Worm (Caenorhabditis elegans) whole organism, L4 larva: ENCODE measurements around the gene dif-1.

Experiments
- D1046.2 ChIP-seq: fragments of 200-800 bp; sonication (Bioruptor generic); IDR thresholded peaks from 2 replicates; pipeline ENCODE4 v1.3.6; 2022; ENCODE audit warnings: missing genetic modification characterization, missing compliant biosample characterization
- F10B5.3 ChIP-seq: sonication (generic microtip); optimal IDR thresholded peaks from 2 replicates; lab custom pipeline; 2016; ENCODE audit warnings: mild to moderate bottlenecking, missing genetic modification characterization, missing compliant biosample characterization
- F49E8.2 ChIP-seq: sonication (generic microtip); optimal IDR thresholded peaks from 2 replicates; lab custom pipeline; 2016; ENCODE audit warnings: missing compliant biosample characterization, mild to moderate bottlenecking, missing genetic modification characterization, borderline replicate concordance
- R02D3.7 ChIP-seq: fragments of 150-350 bp; sonication (generic microtip); optimal IDR thresholded peaks from 3 replicates; lab custom pipeline; 2014; ENCODE audit warnings: missing biosample characterization, missing genetic modification characterization
- T20F7.1 ChIP-seq: fragments of 200-800 bp; sonication (Bioruptor generic); optimal IDR thresholded peaks from 2 replicates; lab custom pipeline; 2018; ENCODE audit warnings: mild to moderate bottlenecking, missing genetic modification characterization, missing compliant biosample characterization
- Y48G9A.11 ChIP-seq: fragments of 200-800 bp; sonication (Bioruptor generic); IDR thresholded peaks from 2 replicates; pipeline ENCODE4 v1.3.6; 2022; ENCODE audit warnings: missing genetic modification reagents, missing genetic modification characterization, missing compliant biosample characterization
- Y5F2A.4 ChIP-seq: fragments of 200-800 bp; sonication (Bioruptor generic); optimal IDR thresholded peaks from 2 replicates; lab custom pipeline; 2018; ENCODE audit warnings: mild to moderate bottlenecking, missing genetic modification characterization, missing compliant biosample characterization
- Y75B8A.6 ChIP-seq: fragments of 200-800 bp; sonication (Bioruptor generic); IDR thresholded peaks from 2 replicates; pipeline ENCODE4 v1.3.6; 2022; ENCODE audit warnings: missing genetic modification reagents, missing genetic modification characterization, missing compliant biosample characterization
- aha-1 ChIP-seq: fragments of 150-350 bp; peaks from one replicate; lab custom pipeline; 2014; ENCODE audit warnings: missing biosample characterization, missing genetic modification characterization
- arid-1 ChIP-seq: fragments of 200-800 bp; sonication (Bioruptor generic); conservative IDR thresholded peaks from 2 replicates; pipeline ENCODE4 v1.3.6; 2022; ENCODE audit warnings: missing genetic modification reagents, missing genetic modification characterization, missing compliant biosample characterization
- attf-4 ChIP-seq: sonication (generic microtip); optimal IDR thresholded peaks from 3 replicates; lab custom pipeline; 2017; ENCODE audit warnings: missing biosample characterization, missing genetic modification characterization
- ceh-20 ChIP-seq: fragments of 200-800 bp; sonication (Bioruptor generic); IDR thresholded peaks from 2 replicates; pipeline ENCODE4 v1.3.6; 2022; ENCODE audit warnings: missing genetic modification reagents, missing genetic modification characterization, missing compliant biosample characterization
- ceh-32 ChIP-seq: sonication (generic microtip); optimal IDR thresholded peaks from 2 replicates; lab custom pipeline; 2016; ENCODE audit warnings: mild to moderate bottlenecking, missing genetic modification characterization, missing compliant biosample characterization; ENCODE audit not compliant: poor library complexity
- ceh-44 ChIP-seq: fragments of 200-800 bp; sonication (Bioruptor generic); IDR thresholded peaks from 2 replicates; pipeline ENCODE4 v1.3.6; 2022; ENCODE audit warnings: missing genetic modification reagents, missing genetic modification characterization, missing compliant biosample characterization
- ces-1 ChIP-seq: fragments of 150-350 bp; sonication (generic microtip); optimal IDR thresholded peaks from 4 replicates; lab custom pipeline; 2014; ENCODE audit warnings: missing biosample characterization, missing genetic modification reagents, missing genetic modification characterization
- daf-16 ChIP-seq, 3 experiments: sonication (generic microtip); optimal IDR thresholded peaks; 2 replicates each; lab custom pipeline; 2016 to 2017; ENCODE audit warnings: missing genetic modification characterization in 3 of 3, missing genetic modification reagents in 3 of 3, mild to moderate bottlenecking in 2 of 3, missing compliant biosample characterization in 2 of 3, missing biosample characterization in 1 of 3, moderate library complexity in 1 of 3
- daf-19 ChIP-seq: fragments of 200-800 bp; sonication (Bioruptor generic); conservative IDR thresholded peaks from 2 replicates; pipeline ENCODE4 v1.3.6; 2022; ENCODE audit warnings: missing genetic modification characterization, missing compliant biosample characterization
- daf-8 ChIP-seq: fragments of 200-800 bp; sonication (Bioruptor generic); IDR thresholded peaks from 2 replicates; pipeline ENCODE4 v1.3.6; 2022; ENCODE audit warnings: missing genetic modification characterization, missing compliant biosample characterization
- dmd-8 ChIP-seq: fragments of 200-800 bp; sonication (Bioruptor generic); IDR thresholded peaks from 2 replicates; pipeline ENCODE4 v1.3.6; 2022; ENCODE audit warnings: missing genetic modification characterization, missing compliant biosample characterization
- egl-27 ChIP-seq: sonication (generic microtip); optimal IDR thresholded peaks from 3 replicates; lab custom pipeline; 2017; ENCODE audit warnings: missing biosample characterization, missing genetic modification reagents, missing genetic modification characterization
- fkh-10 ChIP-seq: fragments of 150-350 bp; optimal IDR thresholded peaks from 2 replicates; lab custom pipeline; 2014; ENCODE audit warnings: missing biosample characterization, missing genetic modification reagents, missing genetic modification characterization
- lim-7 ChIP-seq: fragments of 200-800 bp; sonication (Bioruptor generic); IDR thresholded peaks from 2 replicates; pipeline ENCODE4 v1.3.6; 2022; ENCODE audit warnings: missing genetic modification characterization, missing compliant biosample characterization
- lin-15B ChIP-seq: fragments of 150-350 bp; sonication (generic microtip); optimal IDR thresholded peaks from 3 replicates; lab custom pipeline; 2014; ENCODE audit warnings: missing biosample characterization, missing genetic modification characterization
- lin-29 ChIP-seq: fragments of 200-800 bp; sonication (Bioruptor generic); IDR thresholded peaks from 2 replicates; pipeline ENCODE4 v1.3.6; 2022; ENCODE audit warnings: missing genetic modification reagents, missing genetic modification characterization, missing compliant biosample characterization
- lin-38 ChIP-seq: fragments of 200-800 bp; sonication (Bioruptor generic); IDR thresholded peaks from 2 replicates; pipeline ENCODE4 v1.3.6; 2022; ENCODE audit warnings: missing genetic modification reagents, missing genetic modification characterization, missing compliant biosample characterization
- madf-9 ChIP-seq: fragments of 200-800 bp; sonication (Bioruptor generic); conservative IDR thresholded peaks from 2 replicates; pipeline ENCODE4 v1.3.6; 2022; ENCODE audit warnings: missing genetic modification reagents, missing genetic modification characterization, missing compliant biosample characterization
- mdt-29 ChIP-seq: fragments of 200-800 bp; sonication (Bioruptor generic); IDR thresholded peaks from 2 replicates; pipeline ENCODE4 v1.3.6; 2022; ENCODE audit warnings: missing genetic modification reagents, missing genetic modification characterization, missing compliant biosample characterization
- mxl-3 ChIP-seq: fragments of 200-800 bp; sonication (Bioruptor generic); optimal IDR thresholded peaks from 2 replicates; lab custom pipeline; 2018; ENCODE audit warnings: mild to moderate bottlenecking, missing genetic modification characterization, missing compliant biosample characterization
- nhr-11 ChIP-seq: fragments of 150-350 bp; optimal IDR thresholded peaks from 2 replicates; lab custom pipeline; 2014; ENCODE audit warnings: missing biosample characterization, missing genetic modification characterization
- nhr-237 ChIP-seq: sonication (generic microtip); optimal IDR thresholded peaks from 2 replicates; lab custom pipeline; 2017; ENCODE audit warnings: missing biosample characterization, missing genetic modification characterization
- nhr-25 ChIP-seq: sonication (generic microtip); optimal IDR thresholded peaks from 2 replicates; lab custom pipeline; 2017; ENCODE audit warnings: missing genetic modification characterization, mild to moderate bottlenecking, missing compliant biosample characterization, antibody characterized with exemption, moderate library complexity, borderline replicate concordance; ENCODE audit not compliant: insufficient read depth
- nhr-42 ChIP-seq: fragments of 200-800 bp; sonication (Bioruptor generic); IDR thresholded peaks from 2 replicates; pipeline ENCODE4 v1.3.6; 2022; ENCODE audit warnings: missing genetic modification characterization, missing compliant biosample characterization
- nhr-6 ChIP-seq: fragments of 150-350 bp; optimal IDR thresholded peaks from 2 replicates; lab custom pipeline; 2014; ENCODE audit warnings: missing biosample characterization, missing genetic modification characterization
- php-3 ChIP-seq: fragments of 200-800 bp; sonication (Bioruptor generic); IDR thresholded peaks from 2 replicates; pipeline ENCODE4 v1.3.6; 2022; ENCODE audit warnings: missing genetic modification reagents, missing genetic modification characterization, missing compliant biosample characterization
- rbr-2 ChIP-seq: sonication (generic microtip); optimal IDR thresholded peaks from 2 replicates; lab custom pipeline; 2016; ENCODE audit warnings: missing genotype, missing genetic modification characterization, missing compliant biosample characterization
- saeg-2 ChIP-seq: fragments of 200-800 bp; sonication (Bioruptor generic); IDR thresholded peaks from 2 replicates; pipeline ENCODE4 v1.3.6; 2022; ENCODE audit warnings: missing genetic modification reagents, missing genetic modification characterization, missing compliant biosample characterization
- snpc-1.2 ChIP-seq: fragments of 200-800 bp; sonication (Bioruptor generic); IDR thresholded peaks from 2 replicates; pipeline ENCODE4 v1.3.6; 2022; ENCODE audit warnings: missing genetic modification reagents, missing genetic modification characterization, missing compliant biosample characterization
- spr-3 ChIP-seq: fragments of 200-800 bp; sonication (Bioruptor generic); optimal IDR thresholded peaks from 2 replicates; lab custom pipeline; 2018; ENCODE audit warnings: mild to moderate bottlenecking, missing genetic modification characterization, missing compliant biosample characterization
- unc-62 ChIP-seq, 3 experiments: fragments of 150-350 bp in 1 of 3; sonication (generic microtip); optimal IDR thresholded peaks in 2 of 3; peaks in 1 of 3; 1 replicate in 1 of 3; 2 replicates in 2 of 3; lab custom pipeline; 2014 to 2017; ENCODE audit warnings: missing biosample characterization in 3 of 3, missing genetic modification characterization in 3 of 3, missing genetic modification reagents in 3 of 3, missing genotype in 1 of 3
- zfp-3 ChIP-seq: fragments of 200-800 bp; sonication (Bioruptor generic); conservative IDR thresholded peaks from 2 replicates; pipeline ENCODE4 v1.3.6; 2022; ENCODE audit warnings: missing genetic modification reagents, missing genetic modification characterization, missing compliant biosample characterization
- zip-11 ChIP-seq: fragments of 200-800 bp; sonication (Bioruptor generic); IDR thresholded peaks from 2 replicates; pipeline ENCODE4 v1.3.6; 2022; ENCODE audit warnings: missing genetic modification characterization, missing compliant biosample characterization

Gene dif-1

DNA sequence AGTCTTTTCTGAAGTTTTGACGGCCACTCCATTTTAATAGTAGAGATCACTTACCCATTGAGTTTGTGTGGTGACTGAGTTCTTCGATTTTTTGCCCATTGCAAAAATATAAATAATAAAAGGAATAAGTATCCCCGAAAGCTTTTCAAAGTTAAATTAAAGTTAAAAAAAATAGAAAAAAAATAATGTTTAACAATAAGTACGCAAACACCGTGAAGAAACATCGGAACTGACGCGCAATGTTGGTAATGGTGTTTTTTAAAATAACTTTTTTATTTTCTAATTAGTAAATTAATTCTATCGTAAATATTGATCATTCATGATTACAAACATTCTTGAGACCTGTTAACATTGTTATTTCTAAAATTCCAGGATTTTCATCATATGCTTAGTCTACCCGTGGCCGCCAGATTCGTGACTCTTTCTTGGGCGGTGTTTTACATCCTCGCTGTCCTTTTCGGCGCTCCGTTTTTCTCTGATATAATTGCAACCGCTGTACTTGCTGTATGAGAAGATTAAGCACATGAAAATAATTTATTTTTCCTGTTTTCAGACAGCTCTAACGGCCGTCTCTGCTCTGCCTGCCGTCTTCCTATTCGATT, 3.6 kb upstream of the dif-1 start, which contains the start of the genes F49E8.7, F49E8.8 and nprl-2 (continued):
- TF ChIP-seq nhr-25 (tag; lab: Kevin White, UChicago) (no peak), nhr-6 (tag; lab: Kevin White, UChicago) (no peak), daf-8 (GFP tag; lab: Robert Waterston, UW) (no peak)

DNA sequence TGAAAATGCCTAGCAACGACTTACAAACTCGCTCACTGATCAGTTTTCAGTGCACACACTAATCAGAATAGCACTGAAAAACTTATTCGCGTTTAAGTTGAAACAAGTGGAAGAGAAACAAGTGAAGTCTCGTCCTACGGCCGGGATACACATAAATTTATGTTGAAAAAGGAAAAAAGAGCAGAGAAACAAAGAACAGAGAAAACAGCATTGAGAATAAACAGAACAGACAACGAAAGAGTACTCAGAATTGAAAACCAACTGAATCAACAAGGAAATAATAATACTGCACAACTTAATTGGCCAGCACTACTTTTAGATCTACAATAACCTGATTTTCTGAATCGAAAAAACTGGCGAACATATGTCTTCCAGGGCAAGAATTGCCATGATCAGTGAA, 1.5 kb upstream of the dif-1 start, which contains the start of gene F49E8.6:
F49E8.6 (minus strand) TSS at position 317 of the 400 bp plus-strand sequence.
- TF ChIP-seq nhr-11 (tag; lab: Kevin White, UChicago) (peak; percentile 40), daf-19 (GFP tag; lab: Robert Waterston, UW) (no peak), nhr-237 (tag; lab: Kevin White, UChicago) (no peak), aha-1 (tag; lab: Kevin White, UChicago) (peak; percentile 46), ces-1 (GFP tag; lab: Kevin White, UChicago) (no peak), rbr-2 (tag; lab: Kevin White, UChicago) (no peak)

DNA sequence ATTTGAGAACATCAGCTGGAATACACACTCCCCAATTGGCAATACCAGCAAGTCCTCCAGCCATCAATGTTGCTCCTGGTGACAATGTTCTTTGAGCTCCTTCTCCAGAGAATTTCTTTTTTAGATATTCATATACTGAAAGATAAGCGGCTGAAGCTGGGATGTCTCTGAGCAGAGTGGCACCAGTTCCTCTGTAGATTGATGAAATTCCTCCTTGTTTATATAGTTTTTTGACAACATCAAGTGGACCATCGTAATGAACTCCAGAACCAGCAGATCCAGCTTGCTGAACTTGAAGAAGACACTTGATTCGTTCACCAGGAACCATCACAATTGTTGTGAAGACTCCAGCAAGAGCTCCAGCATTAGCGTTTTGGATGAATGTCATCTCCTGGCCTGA, 708 bp downstream of the dif-1 start:
- TF ChIP-seq unc-62 (GFP tag; optimal IDR thresholded peaks at IDR 0.05 in 1 of 2; lab: Kevin White, UChicago), result peak in 1 of 2 experiments; percentile 74
- no peak for TF ChIP-seq unc-62 (tag; optimal IDR thresholded peaks at IDR 0.05; lab: Kevin White, UChicago)
- TF ChIP-seq D1046.2, result no peak
- TF ChIP-seq egl-27 (tag; lab: Kevin White, UChicago), result no peak
- TF ChIP-seq aha-1 (tag; lab: Kevin White, UChicago), result peak; percentile 70

DNA sequence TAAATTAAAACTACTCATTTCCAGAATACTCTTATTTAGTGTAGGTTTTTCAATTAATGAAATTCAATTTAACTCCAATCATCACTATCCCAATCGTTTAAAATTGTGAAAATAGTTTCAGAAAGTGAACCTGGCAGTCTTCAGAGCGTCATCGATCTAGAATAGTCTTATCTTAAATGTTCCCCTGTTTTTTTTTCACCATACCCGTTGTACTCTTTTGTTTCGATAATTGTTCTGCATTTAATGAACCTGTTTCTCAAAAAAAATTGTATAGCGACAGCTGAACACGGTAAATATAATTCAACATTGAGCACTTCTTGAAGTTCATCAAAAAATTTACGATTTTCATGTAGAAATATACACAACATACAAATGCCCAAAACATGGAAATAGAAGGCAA, 1.6 kb downstream of the dif-1 start:
- no peak for TF ChIP-seq ceh-32
- TF ChIP-seq lim-7, result no peak
- no peak for TF ChIP-seq daf-16 (GFP tag; optimal IDR thresholded peaks at IDR 0.05; lab: Kevin White, UChicago)
- peak; percentile 30 for TF ChIP-seq daf-16 (tag; optimal IDR thresholded peaks at IDR 0.05; lab: Kevin White, UChicago)
- peak; percentile 83 for TF ChIP-seq aha-1 (tag; lab: Kevin White, UChicago)
- TF ChIP-seq zip-11 (GFP tag; lab: Robert Waterston, UW), result no peak
- TF ChIP-seq lin-38 (GFP tag; lab: Robert Waterston, UW), result peak; percentile 41
- TF ChIP-seq lin-29, result no peak
- 0 out of 2 replicates have a peak, but pooled peaks have one; percentile 24 for TF ChIP-seq zfp-3 (GFP tag; lab: Robert Waterston, UW)
- no peak for TF ChIP-seq nhr-25 (tag; lab: Kevin White, UChicago)
- peak; percentile 30 for TF ChIP-seq T20F7.1
- no peak for TF ChIP-seq ceh-44 (GFP tag; lab: Robert Waterston, UW)
- TF ChIP-seq, all 104 proteins: peak for 5

DNA sequence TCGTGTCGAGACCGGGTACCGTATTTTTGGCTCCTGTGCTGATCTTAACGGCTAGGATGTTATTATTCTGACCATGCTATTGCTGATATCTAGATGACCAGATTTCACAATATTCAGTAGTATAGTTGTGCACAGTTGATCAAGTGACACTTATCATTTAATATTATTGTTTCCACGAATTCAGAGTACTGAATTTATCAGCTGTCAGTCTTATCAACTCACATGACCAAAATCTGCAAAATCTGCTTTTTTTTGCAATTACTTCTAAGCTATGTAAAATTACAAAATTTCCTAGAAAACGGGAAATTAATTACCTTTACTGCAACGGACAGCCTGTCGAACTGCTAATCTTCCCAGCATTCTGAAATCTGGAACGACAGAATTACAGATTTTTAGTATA, 2.4 kb downstream of the dif-1 start, which contains the start of gene pam-1:
pam-1 (minus strand) TSS at position 368 of the 400 bp plus-strand sequence.
- no peak for TF ChIP-seq nhr-42 (GFP tag; lab: Robert Waterston, UW)
- no peak for TF ChIP-seq Y48G9A.11 (GFP tag; lab: Robert Waterston, UW)
- TF ChIP-seq Y5F2A.4 (GFP tag; lab: Kevin White, UChicago), result no peak
- TF ChIP-seq dmd-8, result no peak
- TF ChIP-seq daf-19 (GFP tag; lab: Robert Waterston, UW), result no peak
- no peak for TF ChIP-seq aha-1 (tag; lab: Kevin White, UChicago)
- TF ChIP-seq nhr-11 (tag; lab: Kevin White, UChicago), result no peak
- no peak for TF ChIP-seq R02D3.7 (tag; lab: Kevin White, UChicago)
- TF ChIP-seq unc-62 (GFP tag; optimal IDR thresholded peaks at IDR 0.05 in 1 of 2; lab: Kevin White, UChicago), result no peak
- TF ChIP-seq unc-62 (tag; optimal IDR thresholded peaks at IDR 0.05; lab: Kevin White, UChicago), result no peak
- no peak for TF ChIP-seq mdt-29 (GFP tag; lab: Robert Waterston, UW)
- TF ChIP-seq spr-3 (GFP tag; lab: Kevin White, UChicago), result no peak
- peak; percentile 49 for TF ChIP-seq F49E8.2 (tag; lab: Kevin White, UChicago)
- 0 out of 2 replicates have a peak, but pooled peaks have one; percentile 29 for TF ChIP-seq php-3 (GFP tag; lab: Robert Waterston, UW)
- no peak for TF ChIP-seq F10B5.3 (tag; lab: Kevin White, UChicago)
- no peak for TF ChIP-seq lim-7
- no peak for TF ChIP-seq saeg-2 (GFP tag; lab: Robert Waterston, UW)
- no peak for TF ChIP-seq lin-15B (tag; lab: Kevin White, UChicago)
- no peak for TF ChIP-seq arid-1
- TF ChIP-seq Y75B8A.6 (GFP tag; lab: Robert Waterston, UW), result no peak
- no peak for TF ChIP-seq snpc-1.2 (GFP tag; lab: Robert Waterston, UW)
- no peak for TF ChIP-seq fkh-10 (GFP tag; lab: Kevin White, UChicago)
- TF ChIP-seq mxl-3 (GFP tag; lab: Kevin White, UChicago), result no peak
- no peak for TF ChIP-seq madf-9
- no peak for TF ChIP-seq attf-4 (tag; lab: Kevin White, UChicago)
- no peak for TF ChIP-seq ceh-20
- TF ChIP-seq nhr-237 (tag; lab: Kevin White, UChicago), result no peak
